Worm (Caenorhabditis elegans): ENCODE measurements around the gene puf-9.

The puf-9 gene

ce11 chrX:5847268-5847667 is 5.9 kb downstream of the puf-9 start:
- no peak for TF ChIP-seq bed-1 (GFP tag; IDR thresholded peaks at IDR 0.05)
- TF ChIP-seq pbrm-1 (GFP tag; IDR thresholded peaks at IDR 0.05), result no peak
- TF ChIP-seq D2030.7 (GFP tag; IDR thresholded peaks at IDR 0.05), result no peak
- TF ChIP-seq nfya-2 (GFP tag; IDR thresholded peaks at IDR 0.05), result no peak
- TF ChIP-seq ztf-3 (GFP tag; optimal IDR thresholded peaks at IDR 0.05), result no peak
- TF ChIP-seq lin-40 (tag; optimal IDR thresholded peaks at IDR 0.05), result no peak
- TF ChIP-seq mxl-1 (tag; optimal IDR thresholded peaks at IDR 0.05), result no peak
- TF ChIP-seq lsy-27 (tag; optimal IDR thresholded peaks at IDR 0.05; ENCODE audit: borderline replicate concordance, insufficient read depth), result no peak
- no peak for TF ChIP-seq lag-1 (GFP tag; IDR thresholded peaks at IDR 0.05)
- TF ChIP-seq tbp1 (GFP tag; optimal IDR thresholded peaks at IDR 0.05), result no peak
- TF ChIP-seq hmg-20 (GFP tag; IDR thresholded peaks at IDR 0.05), result no peak
- TF ChIP-seq athp-1 (tag; optimal IDR thresholded peaks at IDR 0.05), result no peak
- TF ChIP-seq B0261.1 (tag; optimal IDR thresholded peaks at IDR 0.05), result no peak
- no peak for TF ChIP-seq ccch-3 (GFP tag; optimal IDR thresholded peaks at IDR 0.05)
- no peak for TF ChIP-seq hmg-1.2 (GFP tag; IDR thresholded peaks at IDR 0.05)
- no peak for TF ChIP-seq nfyb-1 (GFP tag; IDR thresholded peaks at IDR 0.05)
- no peak for TF ChIP-seq snpc-4 (GFP tag; optimal IDR thresholded peaks at IDR 0.05)
- no peak for TF ChIP-seq snpc-4 (tag; optimal IDR thresholded peaks at IDR 0.05)
- no peak for TF ChIP-seq ztf-18 (tag; optimal IDR thresholded peaks at IDR 0.05)
- TF ChIP-seq chd-7 (tag; optimal IDR thresholded peaks at IDR 0.05), result peak; percentile 19
- TF ChIP-seq dox-1 (GFP tag; IDR thresholded peaks at IDR 0.05), result no peak
- peak; percentile 23 for TF ChIP-seq F52B5.7 (tag; optimal IDR thresholded peaks at IDR 0.05)
- TF ChIP-seq C17E4.6 (GFP tag; IDR thresholded peaks at IDR 0.05), result no peak
- peak; percentile 87 for TF ChIP-seq cebp-1 (GFP tag; IDR thresholded peaks at IDR 0.05)
- TF ChIP-seq cebp-1 (tag; optimal IDR thresholded peaks at IDR 0.05), result peak; percentile 98
- TF ChIP-seq ceh-58 (GFP tag; IDR thresholded peaks at IDR 0.05), result no peak
- TF ChIP-seq ets-4 (GFP tag; optimal IDR thresholded peaks at IDR 0.05), result no peak
- no peak for TF ChIP-seq ztf-22 (GFP tag; optimal IDR thresholded peaks at IDR 0.05)
- peak; percentile 4 for TF ChIP-seq K12H6.12 (tag; optimal IDR thresholded peaks at IDR 0.05)
- no peak for TF ChIP-seq let-607 (tag; optimal IDR thresholded peaks at IDR 0.05)
- TF ChIP-seq egl-44 (GFP tag; IDR thresholded peaks at IDR 0.05), result no peak
- TF ChIP-seq B0336.3 (GFP tag; IDR thresholded peaks at IDR 0.05), result no peak
- no peak for TF ChIP-seq aptf-2 (GFP tag; conservative IDR thresholded peaks at IDR 0.05)
- TF ChIP-seq lin-35 (GFP tag; optimal IDR thresholded peaks at IDR 0.05), result peak in 1 of 3 experiments; percentile 41
- no peak for TF ChIP-seq F23B12.7 (tag; optimal IDR thresholded peaks at IDR 0.05; ENCODE audit: insufficient read depth)
- no peak for TF ChIP-seq sea-2 (GFP tag; IDR thresholded peaks at IDR 0.05)
- TF ChIP-seq bed-2 (GFP tag; IDR thresholded peaks at IDR 0.05), result no peak
- TF ChIP-seq F10E7.11 (tag; optimal IDR thresholded peaks at IDR 0.05), result peak; percentile 13

ce11 chrX:5848703-5849102 is 7.3 kb downstream of the puf-9 start, which contains the start of gene atat-2:
TSS of gene atat-2 (plus strand) at chrX:5849100.
- TF ChIP-seq lin-54 (GFP tag; optimal IDR thresholded peaks at IDR 0.05) (no peak), ztf-6 (GFP tag; IDR thresholded peaks at IDR 0.05) (no peak), cebp-1 (GFP tag; IDR thresholded peaks at IDR 0.05) (no peak), cebp-1 (tag; optimal IDR thresholded peaks at IDR 0.05) (peak; percentile 4)
